Worm (Caenorhabditis elegans) whole organism, young adult: ENCODE data around the gene cyp-25A2.

Experiments
- C17E4.6 ChIP-seq: fragments of 200-800 bp; sonication (Bioruptor generic); IDR thresholded peaks from 2 replicates; pipeline ENCODE4 v1.3.6; 2022; ENCODE audit warnings: missing genetic modification reagents, missing genetic modification characterization, missing compliant biosample characterization
- F22D6.2 ChIP-seq: sonication (generic microtip); optimal IDR thresholded peaks from 2 replicates; lab custom pipeline; 2016; ENCODE audit warnings: mild to moderate bottlenecking, missing genetic modification characterization, missing compliant biosample characterization
- F33H1.4 ChIP-seq: fragments of 200-800 bp; sonication (Bioruptor generic); IDR thresholded peaks from 2 replicates; pipeline ENCODE4 v1.3.6; 2022; ENCODE audit warnings: missing genetic modification reagents, missing genetic modification characterization, missing compliant biosample characterization
- T07F8.4 ChIP-seq: sonication (generic microtip); optimal IDR thresholded peaks from 2 replicates; lab custom pipeline; 2016; ENCODE audit warnings: mild to moderate bottlenecking, missing genetic modification characterization, moderate library complexity, missing compliant biosample characterization
- Y53F4B.3 ChIP-seq: fragments of 200-800 bp; sonication (Bioruptor generic); IDR thresholded peaks from 2 replicates; pipeline ENCODE4 v1.3.6; 2022; ENCODE audit warnings: missing genetic modification reagents, missing genetic modification characterization, missing compliant biosample characterization
- Y67H2A.10 ChIP-seq: fragments of 200-800 bp; sonication (Bioruptor generic); conservative IDR thresholded peaks from 2 replicates; pipeline ENCODE4 v1.3.6; 2022; ENCODE audit warnings: missing genetic modification reagents, missing genetic modification characterization, missing compliant biosample characterization
- Y95B8A.8 ChIP-seq: fragments of 200-800 bp; sonication (Bioruptor generic); IDR thresholded peaks from 2 replicates; pipeline ENCODE4 v1.3.6; 2022; ENCODE audit warnings: missing genetic modification reagents, missing genetic modification characterization, missing compliant biosample characterization
- ama-1 ChIP-seq, 3 experiments: fragments of 150-350 bp in 1 of 3; sonication (generic microtip) in 2 of 3; optimal IDR thresholded peaks; 2 replicates each; lab custom pipeline; 2014 to 2018; ENCODE audit warnings: missing biosample characterization in 2 of 3, missing genetic modification characterization in 2 of 3, missing genetic modification reagents in 2 of 3
- aptf-2 ChIP-seq: fragments of 200-800 bp; sonication (Bioruptor generic); conservative IDR thresholded peaks from 2 replicates; pipeline ENCODE4 v1.3.6; 2022; ENCODE audit warnings: missing genetic modification reagents, missing genetic modification characterization, missing compliant biosample characterization
- aptf-3 ChIP-seq: fragments of 200-800 bp; sonication (Bioruptor generic); IDR thresholded peaks from 2 replicates; pipeline ENCODE4 v1.3.6; 2022; ENCODE audit warnings: missing genetic modification characterization, missing compliant biosample characterization
- attf-3 ChIP-seq: fragments of 200-800 bp; sonication (Bioruptor generic); conservative IDR thresholded peaks from 2 replicates; pipeline ENCODE4 v1.3.6; 2022; ENCODE audit warnings: missing genetic modification reagents, missing genetic modification characterization, missing compliant biosample characterization
- attf-5 ChIP-seq: fragments of 200-800 bp; sonication (Bioruptor generic); optimal IDR thresholded peaks from 2 replicates; lab custom pipeline; 2018; ENCODE audit warnings: mild to moderate bottlenecking, missing genetic modification characterization, missing compliant biosample characterization
- ceh-58 ChIP-seq: fragments of 200-800 bp; sonication (Bioruptor generic); IDR thresholded peaks from 2 replicates; pipeline ENCODE4 v1.3.6; 2022; ENCODE audit warnings: missing genetic modification characterization, missing compliant biosample characterization
- ceh-79 ChIP-seq: sonication (generic microtip); optimal IDR thresholded peaks from 2 replicates; lab custom pipeline; 2017; ENCODE audit warnings: mild to moderate bottlenecking, missing genetic modification characterization, missing compliant biosample characterization
- chd-7 ChIP-seq: sonication (generic microtip); optimal IDR thresholded peaks from 2 replicates; lab custom pipeline; 2016; ENCODE audit warnings: mild to moderate bottlenecking, missing genetic modification characterization, moderate library complexity, missing compliant biosample characterization
- dox-1 ChIP-seq: fragments of 200-800 bp; sonication (Bioruptor generic); IDR thresholded peaks from 2 replicates; pipeline ENCODE4 v1.3.6; 2022; ENCODE audit warnings: missing genetic modification reagents, missing genetic modification characterization, missing compliant biosample characterization
- dpff-1 ChIP-seq: sonication (generic microtip); optimal IDR thresholded peaks from 2 replicates; lab custom pipeline; 2017; ENCODE audit warnings: mild to moderate bottlenecking, missing genetic modification characterization, missing compliant biosample characterization
- hlh-12 ChIP-seq: sonication (generic microtip); optimal IDR thresholded peaks from 2 replicates; lab custom pipeline; 2016; ENCODE audit warnings: missing genetic modification characterization, missing compliant biosample characterization
- hmg-1.2 ChIP-seq: fragments of 200-800 bp; sonication (Bioruptor generic); IDR thresholded peaks from 2 replicates; pipeline ENCODE4 v1.3.6; 2022; ENCODE audit warnings: missing genetic modification reagents, missing genetic modification characterization, missing compliant biosample characterization
- hsf-1 ChIP-seq: fragments of 200-800 bp; sonication (Bioruptor generic); IDR thresholded peaks from 2 replicates; pipeline ENCODE4 v1.3.6; 2022; ENCODE audit warnings: missing genetic modification reagents, missing genetic modification characterization, missing compliant biosample characterization
- lag-1 ChIP-seq: fragments of 200-800 bp; sonication (Bioruptor generic); IDR thresholded peaks from 2 replicates; pipeline ENCODE4 v1.3.6; 2022; ENCODE audit warnings: missing genetic modification reagents, missing genetic modification characterization, missing compliant biosample characterization
- let-526 ChIP-seq: fragments of 200-800 bp; sonication (Bioruptor generic); IDR thresholded peaks from 2 replicates; pipeline ENCODE4 v1.3.6; 2022; ENCODE audit warnings: missing genetic modification reagents, missing genetic modification characterization, missing compliant biosample characterization
- lin-54 ChIP-seq: fragments of 200-800 bp; sonication (Bioruptor generic); optimal IDR thresholded peaks from 2 replicates; lab custom pipeline; 2018; ENCODE audit warnings: mild to moderate bottlenecking, missing genetic modification characterization, missing compliant biosample characterization
- lsy-27 ChIP-seq: sonication (generic microtip); optimal IDR thresholded peaks from 2 replicates; lab custom pipeline; 2017; ENCODE audit warnings: missing genetic modification characterization, mild to moderate bottlenecking, missing compliant biosample characterization, antibody characterized with exemption, missing genotype, borderline replicate concordance; ENCODE audit not compliant: insufficient read depth
- mcd-1 ChIP-seq: fragments of 200-800 bp; sonication (Bioruptor generic); IDR thresholded peaks from 2 replicates; pipeline ENCODE4 v1.3.6; 2022; ENCODE audit warnings: missing genetic modification reagents, missing genetic modification characterization, missing compliant biosample characterization
- mel-28 ChIP-seq: sonication (generic microtip); optimal IDR thresholded peaks from 2 replicates; lab custom pipeline; 2016; ENCODE audit warnings: borderline replicate concordance, mild to moderate bottlenecking, missing genetic modification characterization, missing compliant biosample characterization
- mxl-1 ChIP-seq: sonication (generic microtip); optimal IDR thresholded peaks from 2 replicates; lab custom pipeline; 2016; ENCODE audit warnings: missing genetic modification characterization, missing compliant biosample characterization
- nfya-2 ChIP-seq: fragments of 200-800 bp; sonication (Bioruptor generic); IDR thresholded peaks from 2 replicates; pipeline ENCODE4 v1.3.6; 2022; ENCODE audit warnings: missing genetic modification reagents, missing genetic modification characterization, missing compliant biosample characterization
- nfyb-1 ChIP-seq: fragments of 200-800 bp; sonication (Bioruptor generic); IDR thresholded peaks from 2 replicates; pipeline ENCODE4 v1.3.6; 2022; ENCODE audit warnings: missing genetic modification reagents, missing genetic modification characterization, missing compliant biosample characterization
- pbrm-1 ChIP-seq: fragments of 200-800 bp; sonication (Bioruptor generic); IDR thresholded peaks from 2 replicates; pipeline ENCODE4 v1.3.6; 2022; ENCODE audit warnings: missing genetic modification reagents, missing genetic modification characterization, missing compliant biosample characterization
- rec-8 ChIP-seq, 2 experiments: sonication (generic microtip); optimal IDR thresholded peaks; 2 replicates each; lab custom pipeline; 2016; ENCODE audit warnings: mild to moderate bottlenecking in 2 of 2, missing genetic modification characterization in 2 of 2, missing genetic modification reagents in 2 of 2, missing genotype in 2 of 2, missing biosample characterization in 1 of 2, missing compliant biosample characterization in 1 of 2, moderate library complexity in 1 of 2
- repo-1 ChIP-seq: sonication (generic microtip); optimal IDR thresholded peaks from 2 replicates; lab custom pipeline; 2017; ENCODE audit warnings: mild to moderate bottlenecking, missing genetic modification characterization, missing compliant biosample characterization
- snpc-3.4 ChIP-seq: sonication (generic microtip); optimal IDR thresholded peaks from 2 replicates; lab custom pipeline; 2017; ENCODE audit warnings: missing genetic modification characterization, mild to moderate bottlenecking, missing compliant biosample characterization, antibody characterized with exemption, moderate library complexity, missing genotype, missing genetic modification reagents
- ztf-25 ChIP-seq: fragments of 200-800 bp; sonication (Bioruptor generic); IDR thresholded peaks from 2 replicates; pipeline ENCODE4 v1.3.6; 2022; ENCODE audit warnings: missing genetic modification reagents, missing genetic modification characterization, missing compliant biosample characterization
- ztf-6 ChIP-seq: fragments of 200-800 bp; sonication (Bioruptor generic); IDR thresholded peaks from 2 replicates; pipeline ENCODE4 v1.3.6; 2022; ENCODE audit warnings: missing genetic modification reagents, missing genetic modification characterization, missing compliant biosample characterization

Gene cyp-25A2

DNA sequence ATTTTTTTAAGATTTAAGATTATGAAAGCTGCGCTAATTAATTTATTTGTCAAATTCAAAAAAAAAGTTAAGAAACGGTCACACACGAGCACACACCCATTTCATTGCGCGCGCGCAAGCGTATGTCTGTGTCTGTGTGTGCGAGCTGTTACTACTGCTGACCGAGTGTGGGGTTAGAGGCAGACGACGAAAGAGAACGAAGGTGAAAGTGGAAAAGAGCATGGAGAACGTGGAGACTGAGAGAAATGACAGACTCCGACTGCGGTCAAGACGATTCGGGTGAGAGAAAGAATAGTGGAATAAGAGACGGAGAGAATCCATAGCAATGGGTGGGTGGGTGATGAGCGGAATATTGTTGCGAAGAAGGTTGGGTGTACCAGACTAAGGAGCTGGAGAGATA is 14.9 kb upstream of the cyp-25A2 start (continued):
- TF ChIP-seq let-526 (GFP tag; lab: Robert Waterston, UW) (no peak), aptf-3 (GFP tag; lab: Robert Waterston, UW) (no peak), lag-1 (no peak)

DNA sequence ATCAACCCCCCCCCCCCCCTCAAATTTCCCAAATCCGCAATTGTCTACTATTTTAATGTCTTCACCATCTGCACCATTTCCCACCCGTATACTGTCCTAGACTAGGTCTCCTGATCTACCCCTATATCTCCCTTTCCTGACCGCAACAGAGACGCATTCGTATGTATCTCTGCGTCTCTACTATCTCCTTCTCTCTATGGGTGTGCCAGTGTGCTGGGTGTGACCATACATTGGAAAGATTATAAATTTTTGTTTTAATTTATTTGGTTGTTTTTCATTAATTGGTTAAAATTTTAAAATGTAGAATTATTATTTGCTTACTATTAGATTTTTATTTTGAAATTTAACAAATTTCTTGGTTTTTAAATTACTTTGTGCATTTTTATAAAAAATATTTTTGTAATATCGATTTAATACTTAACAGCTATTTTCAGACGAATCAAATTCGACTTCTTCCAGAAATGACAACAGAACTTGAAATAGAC is 13.0 kb upstream of the cyp-25A2 start, which contains the start of gene amx-1:
TSS of gene amx-1 (plus strand) at position 435 of the 485 bp plus-strand sequence.
- TF ChIP-seq hmg-1.2 (GFP tag; lab: Robert Waterston, UW) (peak; percentile 59; the same call in 1 of the 2 replicates), ztf-25 (GFP tag; lab: Robert Waterston, UW) (no peak)

ce11 chrIII:3829105-3829504 is 5.9 kb upstream of the cyp-25A2 start, which contains the start of gene cnnm-5:
cnnm-5 (minus strand) TSS chrIII:3829205.
- TF ChIP-seq dox-1 (no peak), pbrm-1 (GFP tag; lab: Robert Waterston, UW) (no peak), Y53F4B.3 (no peak), aptf-2 (GFP tag; lab: Robert Waterston, UW) (no peak), hsf-1 (no peak), Y95B8A.8 (no peak), F33H1.4 (GFP tag; lab: Robert Waterston, UW) (no peak), nfya-2 (no peak), ama-1 (optimal IDR thresholded peaks at IDR 0.05; lab: Kevin White, UChicago) (no peak), ama-1 (GFP tag; optimal IDR thresholded peaks at IDR 0.05; lab: Kevin White, UChicago) (no peak), lsy-27 (tag; lab: Kevin White, UChicago) (no peak), ceh-79 (tag; lab: Kevin White, UChicago) (no peak), nfyb-1 (GFP tag; lab: Robert Waterston, UW) (no peak), snpc-3.4 (tag; lab: Kevin White, UChicago) (no peak), rec-8 (tag; optimal IDR thresholded peaks at IDR 0.05; lab: Kevin White, UChicago) (no peak), C17E4.6 (GFP tag; lab: Robert Waterston, UW) (no peak), attf-3 (GFP tag; lab: Robert Waterston, UW) (no peak), hlh-12 (tag; lab: Kevin White, UChicago) (no peak)
- TF ChIP-seq, all 124 proteins: peak for 0

DNA sequence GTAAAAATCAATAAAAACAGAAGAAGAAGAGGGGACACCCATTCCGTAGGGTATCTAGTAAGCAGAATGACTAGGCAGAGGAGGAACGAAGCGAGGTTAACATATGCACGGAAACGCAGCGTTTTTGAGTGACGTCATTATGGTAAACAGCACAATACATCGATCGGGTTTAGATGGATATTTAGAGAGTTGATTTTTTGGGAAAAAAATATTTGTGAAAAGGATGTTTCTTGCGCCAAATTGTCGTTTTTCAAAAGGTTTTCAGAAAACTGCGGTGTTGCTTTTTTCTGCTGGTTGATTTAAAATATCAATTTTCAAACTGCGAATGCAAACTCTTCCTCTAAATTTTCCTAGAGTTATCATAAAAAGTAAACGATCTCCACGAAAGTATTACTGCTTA is 3.6 kb upstream of the cyp-25A2 start, which contains the start of gene C36A4.10:
TSS of gene C36A4.10 (minus strand) at position 101 of the 400 bp plus-strand sequence.
- TF ChIP-seq aptf-3 (GFP tag; lab: Robert Waterston, UW), result no peak

ce11 chrIII:3831798-3832197 is 3.2 kb upstream of the cyp-25A2 start:
- no peak for TF ChIP-seq F22D6.2 (tag; lab: Kevin White, UChicago)
- no peak for TF ChIP-seq Y67H2A.10 (GFP tag; lab: Robert Waterston, UW)
- no peak for TF ChIP-seq mxl-1

DNA sequence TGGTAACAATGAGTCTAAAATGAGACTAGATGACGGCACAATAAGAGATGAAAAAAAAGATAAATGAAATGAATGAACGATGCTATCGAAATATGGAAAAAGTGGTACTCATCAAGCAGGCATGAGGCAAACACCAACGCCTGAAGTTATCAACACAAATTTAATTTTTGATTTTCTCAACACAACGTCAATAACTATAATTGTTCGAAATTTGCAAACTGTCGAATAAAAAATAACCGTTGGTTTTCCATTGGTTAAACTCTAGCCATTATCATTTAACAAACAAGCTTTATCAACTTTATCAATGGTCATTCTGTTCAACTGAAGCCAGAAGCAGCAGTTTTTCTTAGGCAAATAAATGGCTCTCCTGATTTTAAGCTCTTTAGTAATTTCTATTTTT is 2.7 kb upstream of the cyp-25A2 start, which contains the start of gene cyp-25A1:
TSS of gene cyp-25A1 (plus strand) at position 301 of the 400 bp plus-strand sequence.
- no peak for TF ChIP-seq snpc-3.4 (tag; lab: Kevin White, UChicago)
- TF ChIP-seq attf-5 (GFP tag; lab: Kevin White, UChicago), result no peak
- no peak for TF ChIP-seq dox-1
- no peak for TF ChIP-seq repo-1 (tag; lab: Kevin White, UChicago)
- TF ChIP-seq mel-28, result no peak
- no peak for TF ChIP-seq chd-7 (tag; lab: Kevin White, UChicago)
- TF ChIP-seq ceh-58 (GFP tag; lab: Robert Waterston, UW), result no peak
- no peak for TF ChIP-seq T07F8.4 (tag; lab: Kevin White, UChicago)
- no peak for TF ChIP-seq ztf-6 (GFP tag; lab: Robert Waterston, UW)
- TF ChIP-seq mcd-1 (GFP tag; lab: Robert Waterston, UW), result no peak
- no peak for TF ChIP-seq lin-54 (GFP tag; lab: Kevin White, UChicago)
- TF ChIP-seq dpff-1 (tag; lab: Kevin White, UChicago), result no peak
